Worm (Caenorhabditis elegans): ENCODE measurements around the gene W02D7.6.

DNA sequence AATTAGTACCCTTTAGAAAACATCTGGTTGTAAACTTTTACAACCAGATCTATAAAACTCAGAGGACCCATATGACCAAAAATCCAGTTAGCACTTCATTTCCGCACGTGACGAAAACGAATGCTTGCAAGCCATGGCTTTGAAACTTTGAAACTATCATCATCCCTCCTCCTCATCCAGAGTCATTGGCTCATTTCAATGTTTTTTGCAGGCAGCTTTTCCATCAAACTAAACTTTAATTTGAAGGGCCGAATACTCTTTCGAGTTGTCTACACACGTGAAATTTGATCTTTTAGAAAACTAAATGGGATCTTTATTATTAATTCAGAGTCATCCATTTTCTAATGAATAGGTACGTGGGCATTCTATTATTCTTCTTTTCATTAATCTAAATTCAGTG, 39.1 kb downstream of the W02D7.6 start:
- TF ChIP-seq pha-4 (tag; optimal IDR thresholded peaks at IDR 0.05) (no peak), zip-5 (tag; optimal IDR thresholded peaks at IDR 0.05) (no peak), unc-55 (GFP tag; optimal IDR thresholded peaks at IDR 0.05) (no peak), ceh-14 (tag; optimal IDR thresholded peaks at IDR 0.05) (no peak), ama-1 (optimal IDR thresholded peaks at IDR 0.05) (no peak), pat-9 (tag; optimal IDR thresholded peaks at IDR 0.05) (no peak), ref-2 (tag; optimal IDR thresholded peaks at IDR 0.05) (no peak), ceh-48 (tag; optimal IDR thresholded peaks at IDR 0.05) (no peak), ceh-45 (GFP tag; IDR thresholded peaks at IDR 0.05) (no peak), dve-1 (tag; optimal IDR thresholded peaks at IDR 0.05) (no peak), unc-3 (GFP tag; conservative IDR thresholded peaks at IDR 0.05) (no peak), unc-3 (tag; optimal IDR thresholded peaks at IDR 0.05) (no peak)

Measured in whole organism, late embryonic.